Worm (Caenorhabditis elegans): Measurements from ENCODE around the gene C08B6.2.
A peak's percentile ranks its signal among the peaks of the same experiment; 100 is the strongest.

Gene C08B6.2

DNA sequence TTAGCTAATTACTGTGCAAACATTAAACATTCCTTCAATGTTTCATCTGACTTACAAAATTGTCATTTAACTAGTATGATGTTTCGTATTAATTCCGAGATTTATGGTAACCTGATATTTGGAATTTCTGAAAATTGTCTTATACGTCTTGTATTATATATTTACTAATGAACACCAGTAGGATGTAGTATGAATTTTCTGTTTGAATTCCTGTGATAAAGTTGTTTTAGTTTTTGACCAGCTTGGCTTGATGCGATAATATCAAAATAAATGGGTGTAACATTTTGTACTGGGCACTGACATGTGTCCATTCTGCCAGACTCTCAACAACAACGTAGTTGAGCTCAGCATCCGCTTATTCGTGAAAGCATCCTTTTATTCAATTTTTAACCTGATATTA, 20.6 kb upstream of the C08B6.2 start, which contains the start of gene R04B5.6:
TSS of gene R04B5.6 (plus strand) at position 301 of the 400 bp plus-strand sequence.
- TF ChIP-seq nhr-42 (GFP tag; IDR thresholded peaks at IDR 0.05) (no peak), attf-4 (tag; optimal IDR thresholded peaks at IDR 0.05) (no peak), zfp-3 (GFP tag; conservative IDR thresholded peaks at IDR 0.05) (no peak), lin-29 (GFP tag; IDR thresholded peaks at IDR 0.05) (no peak)

DNA sequence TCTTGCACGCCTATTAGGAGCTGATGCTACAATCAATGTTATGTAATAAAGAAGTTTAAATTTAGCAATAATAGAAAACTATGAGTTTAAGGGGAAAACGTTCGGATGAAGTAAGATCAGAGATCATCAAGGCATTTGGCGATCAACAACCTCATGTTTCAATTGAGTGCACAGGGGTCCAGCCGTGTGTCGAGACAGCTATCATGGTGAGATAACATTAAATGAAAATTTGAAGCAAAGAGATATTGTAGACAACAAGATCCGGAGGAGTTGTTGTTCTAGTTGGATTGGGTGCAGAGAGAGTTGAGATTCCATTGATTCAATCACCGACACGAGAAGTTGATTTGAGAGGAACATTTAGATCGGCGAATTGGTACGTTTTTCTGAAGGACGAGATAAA, 19.4 kb upstream of the C08B6.2 start:
- TF ChIP-seq daf-16 (GFP tag; optimal IDR thresholded peaks at IDR 0.05) = peak in 1 of 2 experiments; percentile 72
- no peak for TF ChIP-seq daf-16 (tag; optimal IDR thresholded peaks at IDR 0.05)
- no peak for TF ChIP-seq tra-1 (GFP tag; IDR thresholded peaks at IDR 0.05)

DNA sequence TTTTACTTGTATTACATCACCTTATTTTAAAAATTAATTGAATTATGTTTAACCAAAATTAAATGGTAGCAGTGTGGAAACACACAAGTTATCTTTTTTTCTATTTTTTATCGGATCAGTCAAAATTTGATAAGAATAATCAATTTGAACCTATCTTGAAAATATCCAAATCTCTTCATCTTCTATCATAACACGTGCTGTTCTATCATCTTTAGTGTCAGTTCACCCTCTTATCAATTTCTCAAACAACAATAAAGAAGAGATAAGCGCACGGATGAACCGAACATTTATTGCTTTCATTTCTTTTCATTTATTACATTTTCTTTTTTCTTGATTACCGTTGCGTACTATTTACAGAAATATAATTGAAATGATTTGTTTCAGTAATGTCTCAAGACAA, 18.4 kb upstream of the C08B6.2 start, which contains the start of gene R04B5.5:
TSS of gene R04B5.5 (plus strand) at position 378 of the 400 bp plus-strand sequence.
- TF ChIP-seq php-3 (GFP tag; IDR thresholded peaks at IDR 0.05) = peak; percentile 89
- no peak for TF ChIP-seq lin-29 (GFP tag; IDR thresholded peaks at IDR 0.05)
- peak; percentile 74 for TF ChIP-seq hlh-11 (tag; optimal IDR thresholded peaks at IDR 0.05)
- peak; percentile 85 for TF ChIP-seq nhr-10 (tag; optimal IDR thresholded peaks at IDR 0.05)
- peak; percentile 48 for TF ChIP-seq nhr-102 (tag; optimal IDR thresholded peaks at IDR 0.05)
- peak; percentile 2 for TF ChIP-seq nhr-6 (tag; optimal IDR thresholded peaks at IDR 0.05)
- TF ChIP-seq mep-1 (tag; optimal IDR thresholded peaks at IDR 0.05) = peak; percentile 13
- TF ChIP-seq tag-97 (GFP tag; IDR thresholded peaks at IDR 0.05) = no peak
- 0 out of 2 replicates have a peak, but pooled peaks have one; percentile 46 for TF ChIP-seq tra-1 (GFP tag; IDR thresholded peaks at IDR 0.05)
- peak; percentile 67 for TF ChIP-seq dmd-6 (GFP tag; IDR thresholded peaks at IDR 0.05)
- TF ChIP-seq nhr-11 (tag; optimal IDR thresholded peaks at IDR 0.05) = peak; percentile 24
- TF ChIP-seq nhr-76 (tag; optimal IDR thresholded peaks at IDR 0.05) = no peak
- peak; percentile 58 for TF ChIP-seq hlh-30 (tag; optimal IDR thresholded peaks at IDR 0.05; ENCODE audit: insufficient read depth)
- TF ChIP-seq nhr-48 (tag; optimal IDR thresholded peaks at IDR 0.05) = peak; percentile 49
- TF ChIP-seq ceh-28 (tag; optimal IDR thresholded peaks at IDR 0.05) = no peak
- peak; percentile 8 for TF ChIP-seq T20F7.1 (GFP tag; optimal IDR thresholded peaks at IDR 0.05)
- TF ChIP-seq mxl-3 (GFP tag; optimal IDR thresholded peaks at IDR 0.05) = peak; percentile 79
- TF ChIP-seq ztf-7 (tag; optimal IDR thresholded peaks at IDR 0.05) = peak; percentile 46
- TF ChIP-seq dve-1 (tag; optimal IDR thresholded peaks at IDR 0.05; ENCODE audit: insufficient read depth) = peak; percentile 98
- TF ChIP-seq mdl-1 (tag; optimal IDR thresholded peaks at IDR 0.05) = peak in 1 of 2 experiments; percentile 85
- TF ChIP-seq nhr-28 (tag; optimal IDR thresholded peaks at IDR 0.05) = peak; percentile 90
- TF ChIP-seq spr-1 (tag; optimal IDR thresholded peaks at IDR 0.05) = no peak
- TF ChIP-seq mxl-2 (GFP tag; conservative IDR thresholded peaks at IDR 0.05) = no peak
- TF ChIP-seq pqm-1 (tag; optimal IDR thresholded peaks at IDR 0.05) = peak; percentile 37
- TF ChIP-seq daf-16 (GFP tag; optimal IDR thresholded peaks at IDR 0.05) = no peak
- peak; percentile 70 for TF ChIP-seq daf-16 (tag; optimal IDR thresholded peaks at IDR 0.05)
- no peak for TF ChIP-seq rbr-2 (tag; optimal IDR thresholded peaks at IDR 0.05)
- TF ChIP-seq nhr-41 (GFP tag; IDR thresholded peaks at IDR 0.05) = no peak
- TF ChIP-seq skn-1 (tag; optimal IDR thresholded peaks at IDR 0.05) = no peak
- peak; percentile 89 for TF ChIP-seq nhr-77 (tag; optimal IDR thresholded peaks at IDR 0.05)
- TF ChIP-seq madf-5 (GFP tag; IDR thresholded peaks at IDR 0.05) = no peak
- TF ChIP-seq lsy-2 (tag; optimal IDR thresholded peaks at IDR 0.05) = peak in 1 of 2 experiments; percentile 33

DNA sequence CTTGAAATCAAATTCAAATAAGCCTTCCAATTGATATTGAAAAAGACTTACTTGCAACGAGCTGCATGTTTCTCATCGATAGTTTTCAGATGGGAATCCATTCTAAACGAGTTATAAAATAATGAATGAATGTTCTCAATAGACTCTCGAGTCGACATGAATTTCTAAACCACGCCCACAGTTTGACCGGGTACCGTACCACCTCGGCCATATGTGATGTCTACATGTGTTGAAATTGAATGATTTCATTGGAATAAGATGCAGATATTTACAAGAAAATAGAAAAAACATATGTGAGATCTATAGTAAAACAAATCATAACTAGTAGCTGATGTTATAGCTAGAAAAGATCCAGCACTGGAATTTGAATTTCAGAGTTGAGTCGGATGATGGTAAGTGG, 15.1 kb upstream of the C08B6.2 start, which contains the start of gene R04B5.7:
TSS of gene R04B5.7 (minus strand) at position 101 of the 400 bp plus-strand sequence.
- TF ChIP-seq unc-62 (GFP tag; optimal IDR thresholded peaks at IDR 0.05 in 1 of 2) = peak in 1 of 2 experiments; percentile 19
- no peak for TF ChIP-seq unc-62 (tag; optimal IDR thresholded peaks at IDR 0.05)
- TF ChIP-seq zag-1 (tag; optimal IDR thresholded peaks at IDR 0.05) = no peak
